Fruit fly (Drosophila melanogaster): Measurements from ENCODE around the gene CG7720.

The CG7720 gene

dm6 chr3R:18743270-18743922 is 51.6 kb downstream of the CG7720 start, which contains the start of gene Mekk1 (continued):
- TF ChIP-seq vfl (GFP tag; optimal IDR thresholded peaks at IDR 0.05), result peak; percentile 30
- TF ChIP-seq CG32532 (GFP tag; IDR thresholded peaks at IDR 0.05), result no peak
- peak; percentile 53 for TF ChIP-seq jumu (GFP tag; optimal IDR thresholded peaks at IDR 0.05)
- peak; percentile 17 for TF ChIP-seq CG13296 (GFP tag; optimal IDR thresholded peaks at IDR 0.05)
- peak; percentile 20; the same call in 1 of the 2 replicates for TF ChIP-seq CG7372 (GFP tag; IDR thresholded peaks at IDR 0.05)
- TF ChIP-seq Rfx (GFP tag; IDR thresholded peaks at IDR 0.05), result peak; percentile 59; the same call in 1 of the 2 replicates
- no peak for TF ChIP-seq CG7963 (GFP tag; IDR thresholded peaks at IDR 0.05; ENCODE audit: partially characterized antibody)
- TF ChIP-seq Lpt (GFP tag; optimal IDR thresholded peaks at IDR 0.05), result no peak
- TF ChIP-seq eve (GFP tag; optimal IDR thresholded peaks at IDR 0.05), result no peak
- TF ChIP-seq Atf6 (GFP tag; IDR thresholded peaks at IDR 0.05), result no peak
- TF ChIP-seq amos (GFP tag; IDR thresholded peaks at IDR 0.05; ENCODE audit: partially characterized antibody), result peak; percentile 52
- no peak for TF ChIP-seq D (optimal IDR thresholded peaks at IDR 0.05)
- TF ChIP-seq D (GFP tag; optimal IDR thresholded peaks at IDR 0.05), result no peak
- TF ChIP-seq disco-r (GFP tag; optimal IDR thresholded peaks at IDR 0.05), result no peak
- no peak for TF ChIP-seq run (tag; optimal IDR thresholded peaks at IDR 0.05)
- TF ChIP-seq kay (GFP tag; optimal IDR thresholded peaks at IDR 0.05), result peak; percentile 22
- peak; percentile 39 to 52 for TF ChIP-seq dpn (GFP tag; optimal IDR thresholded peaks at IDR 0.05)
- peak; percentile 65 for TF ChIP-seq Nf-YC (tag; optimal IDR thresholded peaks at IDR 0.05)
- peak; percentile 53; the same call in 1 of the 2 replicates for TF ChIP-seq hbn (GFP tag; IDR thresholded peaks at IDR 0.05; ENCODE audit: partially characterized antibody)
- TF ChIP-seq CG2129 (GFP tag; IDR thresholded peaks at IDR 0.05; ENCODE audit: partially characterized antibody), result peak; percentile 39; the same call in 1 of the 2 replicates
- TF ChIP-seq Aef1 (GFP tag; IDR thresholded peaks at IDR 0.05), result peak; percentile 31; the same call in 1 of the 3 replicates
- TF ChIP-seq CG17359 (tag; optimal IDR thresholded peaks at IDR 0.05), result peak; percentile 29
- peak; percentile 67 for TF ChIP-seq CG10147 (GFP tag; optimal IDR thresholded peaks at IDR 0.05)
- no peak for TF ChIP-seq Mad (GFP tag; optimal IDR thresholded peaks at IDR 0.05)
- TF ChIP-seq Camta (GFP tag; optimal IDR thresholded peaks at IDR 0.05), result peak; percentile 19
- peak; percentile 72 for TF ChIP-seq scrt (GFP tag; optimal IDR thresholded peaks at IDR 0.05)
- no peak for TF ChIP-seq CG8359 (GFP tag; optimal IDR thresholded peaks at IDR 0.05; ENCODE audit: borderline replicate concordance)
- no peak for TF ChIP-seq Oaz (GFP tag; IDR thresholded peaks at IDR 0.05)
- TF ChIP-seq Chrac-16 (GFP tag; optimal IDR thresholded peaks at IDR 0.05), result peak; percentile 42
- TF ChIP-seq CG10267 (tag; optimal IDR thresholded peaks at IDR 0.05), result peak; percentile 45
- no peak for TF ChIP-seq seq (GFP tag; IDR thresholded peaks at IDR 0.05)
- peak; percentile 59 for TF ChIP-seq gro (GFP tag; optimal IDR thresholded peaks at IDR 0.05)
- TF ChIP-seq Dll (GFP tag; IDR thresholded peaks at IDR 0.05; ENCODE audit: partially characterized antibody), result peak; percentile 77
- TF ChIP-seq nmo (GFP tag; optimal IDR thresholded peaks at IDR 0.05), result peak; percentile 47
- peak; percentile 6 for TF ChIP-seq CG10654 (GFP tag; optimal IDR thresholded peaks at IDR 0.05)
- TF ChIP-seq CG16779 (GFP tag; IDR thresholded peaks at IDR 0.05), result no peak
- no peak for TF ChIP-seq CG17568 (GFP tag; optimal IDR thresholded peaks at IDR 0.05)
- TF ChIP-seq Sox102F (GFP tag; optimal IDR thresholded peaks at IDR 0.05), result peak; percentile 47
- TF ChIP-seq HLH54F (GFP tag; optimal IDR thresholded peaks at IDR 0.05), result peak; percentile 67
- TF ChIP-seq CG16813 (GFP tag; IDR thresholded peaks at IDR 0.05; ENCODE audit: partially characterized antibody), result peak; percentile 61
- no peak for TF ChIP-seq Ravus (GFP tag; IDR thresholded peaks at IDR 0.05)
- TF ChIP-seq sim (GFP tag; IDR thresholded peaks at IDR 0.05), result no peak
- TF ChIP-seq gcm (GFP tag; optimal IDR thresholded peaks at IDR 0.05), result no peak
- no peak for TF ChIP-seq CG43689 (GFP tag; IDR thresholded peaks at IDR 0.05)
- TF ChIP-seq NK7.1 (GFP tag; optimal IDR thresholded peaks at IDR 0.05), result no peak
- TF ChIP-seq ttk (GFP tag; IDR thresholded peaks at IDR 0.05), result no peak
- peak; percentile 5; the same call in 1 of the 2 replicates for TF ChIP-seq Drgx (GFP tag; IDR thresholded peaks at IDR 0.05)
- TF ChIP-seq Dbx (GFP tag; IDR thresholded peaks at IDR 0.05), result peak; percentile 64; the same call in 2 of the 3 replicates
- TF ChIP-seq ind (GFP tag; optimal IDR thresholded peaks at IDR 0.05), result peak; percentile 52
- TF ChIP-seq Bteb2 (GFP tag; optimal IDR thresholded peaks at IDR 0.05), result peak; percentile 25

Data from whole organism, embryonic.